Worm (Caenorhabditis elegans): ENCODE measurements around the gene Y82E9BL.3.

ce11 chrIII:1307333-1307732 lies 43.3 kb downstream of the Y82E9BL.3 start:
- no peak for TF ChIP-seq elt-3 (tag; optimal IDR thresholded peaks at IDR 0.05)
- TF ChIP-seq egl-27 (tag; optimal IDR thresholded peaks at IDR 0.05): no peak
- no peak for TF ChIP-seq ceh-82 (tag; optimal IDR thresholded peaks at IDR 0.05)
- no peak for TF ChIP-seq nhr-10 (tag; optimal IDR thresholded peaks at IDR 0.05)
- TF ChIP-seq snpc-4 (tag; optimal IDR thresholded peaks at IDR 0.05): no peak

Measured in whole organism, L2 larva.